Worm (Caenorhabditis elegans) whole organism, young adult: ENCODE results near the gene ZC395.11.

ENCODE experiments used
- B0035.1 ChIP-seq: sonication (generic microtip); optimal IDR thresholded peaks from 2 replicates; lab custom pipeline; 2016; ENCODE audit warnings: missing genetic modification characterization, mild to moderate bottlenecking, missing compliant biosample characterization, missing genotype, missing genetic modification reagents
- B0336.3 ChIP-seq: fragments of 200-800 bp; sonication (Bioruptor generic); IDR thresholded peaks from 2 replicates; pipeline ENCODE4 v1.3.6; 2022; ENCODE audit warnings: missing genetic modification characterization, missing compliant biosample characterization
- D2030.7 ChIP-seq: fragments of 200-800 bp; sonication (Bioruptor generic); IDR thresholded peaks from 2 replicates; pipeline ENCODE4 v1.3.6; 2022; ENCODE audit warnings: missing genetic modification reagents, missing genetic modification characterization, missing compliant biosample characterization
- F10E7.11 ChIP-seq: sonication (generic microtip); optimal IDR thresholded peaks from 2 replicates; lab custom pipeline; 2017; ENCODE audit warnings: mild to moderate bottlenecking, missing genetic modification characterization, moderate library complexity, missing compliant biosample characterization
- F49E8.2 ChIP-seq: sonication (generic microtip); optimal IDR thresholded peaks from 3 replicates; lab custom pipeline; 2017; ENCODE audit warnings: missing genetic modification characterization, mild to moderate bottlenecking, missing compliant biosample characterization, antibody characterized with exemption, moderate library complexity; ENCODE audit not compliant: insufficient read depth
- F52B5.7 ChIP-seq: sonication (generic microtip); optimal IDR thresholded peaks from 2 replicates; lab custom pipeline; 2016; ENCODE audit warnings: mild to moderate bottlenecking, missing genetic modification characterization, missing compliant biosample characterization
- Y53G8AR.9 ChIP-seq: fragments of 200-800 bp; sonication (Bioruptor generic); conservative IDR thresholded peaks from 2 replicates; pipeline ENCODE4 v1.3.6; 2022; ENCODE audit warnings: missing genetic modification reagents, missing genetic modification characterization, missing compliant biosample characterization
- ZK185.1 ChIP-seq: sonication (generic microtip); optimal IDR thresholded peaks from 2 replicates; lab custom pipeline; 2016; ENCODE audit warnings: mild to moderate bottlenecking, missing genetic modification characterization, missing compliant biosample characterization; ENCODE audit not compliant: poor library complexity, severe bottlenecking
- akir-1 ChIP-seq: fragments of 200-800 bp; sonication (Bioruptor generic); optimal IDR thresholded peaks from 2 replicates; lab custom pipeline; 2018; ENCODE audit warnings: mild to moderate bottlenecking, missing genetic modification characterization, moderate library complexity, missing compliant biosample characterization
- ama-1 ChIP-seq, 3 experiments: fragments of 150-350 bp in 1 of 3; sonication (generic microtip) in 2 of 3; optimal IDR thresholded peaks; 2 replicates each; lab custom pipeline; 2014 to 2018; ENCODE audit warnings: missing biosample characterization in 2 of 3, missing genetic modification characterization in 2 of 3, missing genetic modification reagents in 2 of 3
- aptf-2 ChIP-seq: fragments of 200-800 bp; sonication (Bioruptor generic); conservative IDR thresholded peaks from 2 replicates; pipeline ENCODE4 v1.3.6; 2022; ENCODE audit warnings: missing genetic modification reagents, missing genetic modification characterization, missing compliant biosample characterization
- aptf-3 ChIP-seq: fragments of 200-800 bp; sonication (Bioruptor generic); IDR thresholded peaks from 2 replicates; pipeline ENCODE4 v1.3.6; 2022; ENCODE audit warnings: missing genetic modification characterization, missing compliant biosample characterization
- attf-3 ChIP-seq: fragments of 200-800 bp; sonication (Bioruptor generic); conservative IDR thresholded peaks from 2 replicates; pipeline ENCODE4 v1.3.6; 2022; ENCODE audit warnings: missing genetic modification reagents, missing genetic modification characterization, missing compliant biosample characterization
- attf-6 ChIP-seq: fragments of 200-800 bp; sonication (Bioruptor generic); IDR thresholded peaks from 2 replicates; pipeline ENCODE4 v1.3.6; 2022; ENCODE audit warnings: missing genetic modification reagents, missing genetic modification characterization, missing compliant biosample characterization
- cebp-1 ChIP-seq, 2 experiments: fragments of 200-800 bp in 1 of 2; sonication (Bioruptor generic) in 1 of 2; sonication (generic microtip) in 1 of 2; IDR thresholded peaks in 1 of 2; optimal IDR thresholded peaks in 1 of 2; 2 replicates each; pipeline versions ENCODE4 v1.3.6 to Lab custom; 2017 to 2022; ENCODE audit warnings: missing compliant biosample characterization in 2 of 2, missing genetic modification characterization in 2 of 2, mild to moderate bottlenecking in 1 of 2, missing genetic modification reagents in 1 of 2, moderate library complexity in 1 of 2
- cebp-2 ChIP-seq: fragments of 200-800 bp; sonication (Bioruptor generic); IDR thresholded peaks from 2 replicates; pipeline ENCODE4 v1.3.6; 2022; ENCODE audit warnings: missing genetic modification characterization, missing compliant biosample characterization
- ceh-91 ChIP-seq: fragments of 200-800 bp; sonication (Bioruptor generic); IDR thresholded peaks from 2 replicates; pipeline ENCODE4 v1.3.6; 2022; ENCODE audit warnings: missing genetic modification reagents, missing genetic modification characterization, missing compliant biosample characterization
- die-1 ChIP-seq: sonication (generic microtip); optimal IDR thresholded peaks from 2 replicates; lab custom pipeline; 2016; ENCODE audit warnings: missing genotype, mild to moderate bottlenecking, missing genetic modification characterization, missing compliant biosample characterization
- dox-1 ChIP-seq: fragments of 200-800 bp; sonication (Bioruptor generic); IDR thresholded peaks from 2 replicates; pipeline ENCODE4 v1.3.6; 2022; ENCODE audit warnings: missing genetic modification reagents, missing genetic modification characterization, missing compliant biosample characterization
- dpff-1 ChIP-seq: sonication (generic microtip); optimal IDR thresholded peaks from 2 replicates; lab custom pipeline; 2017; ENCODE audit warnings: mild to moderate bottlenecking, missing genetic modification characterization, missing compliant biosample characterization
- ekl-4 ChIP-seq: fragments of 200-800 bp; sonication (Bioruptor generic); IDR thresholded peaks from 2 replicates; pipeline ENCODE4 v1.3.6; 2022; ENCODE audit warnings: missing genetic modification reagents, missing genetic modification characterization, missing compliant biosample characterization
- hsf-1 ChIP-seq: fragments of 200-800 bp; sonication (Bioruptor generic); IDR thresholded peaks from 2 replicates; pipeline ENCODE4 v1.3.6; 2022; ENCODE audit warnings: missing genetic modification reagents, missing genetic modification characterization, missing compliant biosample characterization
- lin-26 ChIP-seq: fragments of 200-800 bp; sonication (Bioruptor generic); IDR thresholded peaks from 2 replicates; pipeline ENCODE4 v1.3.6; 2022; ENCODE audit warnings: missing genetic modification reagents, missing genetic modification characterization, missing compliant biosample characterization
- lin-40 ChIP-seq: sonication (generic microtip); optimal IDR thresholded peaks from 2 replicates; lab custom pipeline; 2016; ENCODE audit warnings: missing genetic modification characterization, mild to moderate bottlenecking, missing compliant biosample characterization, missing genotype, missing genetic modification reagents
- lin-54 ChIP-seq: fragments of 200-800 bp; sonication (Bioruptor generic); optimal IDR thresholded peaks from 2 replicates; lab custom pipeline; 2018; ENCODE audit warnings: mild to moderate bottlenecking, missing genetic modification characterization, missing compliant biosample characterization
- madf-3 ChIP-seq: fragments of 200-800 bp; sonication (Bioruptor generic); IDR thresholded peaks from 2 replicates; pipeline ENCODE4 v1.3.6; 2022; ENCODE audit warnings: missing genetic modification reagents, missing genetic modification characterization, missing compliant biosample characterization
- madf-6 ChIP-seq: fragments of 200-800 bp; sonication (Bioruptor generic); IDR thresholded peaks from 2 replicates; pipeline ENCODE4 v1.3.6; 2022; ENCODE audit warnings: missing genetic modification reagents, missing genetic modification characterization, missing compliant biosample characterization
- madf-8 ChIP-seq: fragments of 200-800 bp; sonication (Bioruptor generic); conservative IDR thresholded peaks from 2 replicates; pipeline ENCODE4 v1.3.6; 2022; ENCODE audit warnings: missing genetic modification reagents, missing genetic modification characterization, missing compliant biosample characterization
- mcd-1 ChIP-seq: fragments of 200-800 bp; sonication (Bioruptor generic); IDR thresholded peaks from 2 replicates; pipeline ENCODE4 v1.3.6; 2022; ENCODE audit warnings: missing genetic modification reagents, missing genetic modification characterization, missing compliant biosample characterization
- mxl-1 ChIP-seq: sonication (generic microtip); optimal IDR thresholded peaks from 2 replicates; lab custom pipeline; 2016; ENCODE audit warnings: missing genetic modification characterization, missing compliant biosample characterization
- nfya-2 ChIP-seq: fragments of 200-800 bp; sonication (Bioruptor generic); IDR thresholded peaks from 2 replicates; pipeline ENCODE4 v1.3.6; 2022; ENCODE audit warnings: missing genetic modification reagents, missing genetic modification characterization, missing compliant biosample characterization
- nfyb-1 ChIP-seq: fragments of 200-800 bp; sonication (Bioruptor generic); IDR thresholded peaks from 2 replicates; pipeline ENCODE4 v1.3.6; 2022; ENCODE audit warnings: missing genetic modification reagents, missing genetic modification characterization, missing compliant biosample characterization
- nhr-90 ChIP-seq: sonication (generic microtip); optimal IDR thresholded peaks from 2 replicates; lab custom pipeline; 2016; ENCODE audit warnings: missing genotype, mild to moderate bottlenecking, missing genetic modification characterization, missing compliant biosample characterization
- sea-2 ChIP-seq: fragments of 200-800 bp; sonication (Bioruptor generic); IDR thresholded peaks from 2 replicates; pipeline ENCODE4 v1.3.6; 2022; ENCODE audit warnings: missing genetic modification characterization, missing compliant biosample characterization
- snpc-1.1 ChIP-seq: sonication (generic microtip); optimal IDR thresholded peaks from 2 replicates; lab custom pipeline; 2017; ENCODE audit warnings: missing genetic modification characterization, mild to moderate bottlenecking, missing compliant biosample characterization, antibody characterized with exemption, moderate library complexity, missing genotype, missing genetic modification reagents; ENCODE audit not compliant: insufficient read depth
- snpc-1.3 ChIP-seq: sonication (generic microtip); optimal IDR thresholded peaks from 2 replicates; lab custom pipeline; 2017; ENCODE audit warnings: missing genetic modification characterization, mild to moderate bottlenecking, missing compliant biosample characterization, antibody characterized with exemption, moderate library complexity, missing genotype, missing genetic modification reagents; ENCODE audit not compliant: insufficient read depth
- tbp1 ChIP-seq: fragments of 200-800 bp; sonication (Bioruptor generic); optimal IDR thresholded peaks from 2 replicates; lab custom pipeline; 2018; ENCODE audit warnings: mild to moderate bottlenecking, missing genetic modification characterization, missing compliant biosample characterization
- tlf-1 ChIP-seq: fragments of 200-800 bp; sonication (Bioruptor generic); optimal IDR thresholded peaks from 2 replicates; lab custom pipeline; 2018; ENCODE audit warnings: mild to moderate bottlenecking, missing genetic modification characterization, missing compliant biosample characterization
- unc-130 ChIP-seq: sonication (generic microtip); optimal IDR thresholded peaks from 2 replicates; lab custom pipeline; 2016; ENCODE audit warnings: missing genetic modification reagents, missing genetic modification characterization, missing compliant biosample characterization
- ztf-3 ChIP-seq: fragments of 200-800 bp; sonication (Bioruptor generic); optimal IDR thresholded peaks from 2 replicates; lab custom pipeline; 2018; ENCODE audit warnings: mild to moderate bottlenecking, missing genetic modification characterization, missing compliant biosample characterization
- ztf-6 ChIP-seq: fragments of 200-800 bp; sonication (Bioruptor generic); IDR thresholded peaks from 2 replicates; pipeline ENCODE4 v1.3.6; 2022; ENCODE audit warnings: missing genetic modification reagents, missing genetic modification characterization, missing compliant biosample characterization

The ZC395.11 gene

ce11 chrIII:5274715-5275355, 11.3 kb downstream of the ZC395.11 start, which contains the start of the genes daf-41 and toc-1 (continued):
- TF ChIP-seq F52B5.7 (tag; lab: Kevin White, UChicago): no peak
- no peak for TF ChIP-seq lin-40 (tag; lab: Kevin White, UChicago)

ce11 chrIII:5274250-5274649, 11.9 kb downstream of the ZC395.11 start:
- TF ChIP-seq sea-2 (GFP tag; lab: Robert Waterston, UW) (no peak), nfya-2 (GFP tag; lab: Robert Waterston, UW) (no peak), ZK185.1 (tag; lab: Kevin White, UChicago) (no peak), tlf-1 (GFP tag; lab: Kevin White, UChicago) (no peak), nfyb-1 (GFP tag; lab: Robert Waterston, UW) (no peak), tbp1 (GFP tag; lab: Kevin White, UChicago) (no peak), lin-54 (GFP tag; lab: Kevin White, UChicago) (no peak), mcd-1 (GFP tag; lab: Robert Waterston, UW) (peak; percentile 17; the same call in 1 of the 2 replicates), F49E8.2 (no peak), ztf-6 (GFP tag; lab: Robert Waterston, UW) (no peak), D2030.7 (no peak), ztf-3 (GFP tag; lab: Kevin White, UChicago) (no peak), madf-8 (GFP tag; lab: Robert Waterston, UW) (no peak), attf-6 (GFP tag; lab: Robert Waterston, UW) (no peak), nhr-90 (no peak), ekl-4 (no peak), snpc-1.3 (no peak), dox-1 (no peak), mxl-1 (tag; lab: Kevin White, UChicago) (no peak), aptf-3 (GFP tag; lab: Robert Waterston, UW) (no peak), cebp-2 (GFP tag; lab: Robert Waterston, UW) (0 out of 2 replicates have a peak, but pooled peaks have one; percentile 50), lin-26 (GFP tag; lab: Robert Waterston, UW) (peak; percentile 37), hsf-1 (GFP tag; lab: Robert Waterston, UW) (peak; percentile 27; the same call in 1 of the 2 replicates), cebp-1 (GFP tag; IDR thresholded peaks at IDR 0.05; lab: Robert Waterston, UW) (no peak), cebp-1 (tag; optimal IDR thresholded peaks at IDR 0.05; lab: Kevin White, UChicago) (no peak), attf-3 (no peak), ama-1 (optimal IDR thresholded peaks at IDR 0.05; lab: Kevin White, UChicago) (no peak), ama-1 (GFP tag; optimal IDR thresholded peaks at IDR 0.05; lab: Kevin White, UChicago) (no peak), B0336.3 (GFP tag; lab: Robert Waterston, UW) (peak; percentile 25; the same call in 1 of the 2 replicates), madf-3 (GFP tag; lab: Robert Waterston, UW) (0 out of 2 replicates have a peak, but pooled peaks have one; percentile 58), F10E7.11 (tag; lab: Kevin White, UChicago) (no peak), lin-40 (tag; lab: Kevin White, UChicago) (no peak), B0035.1 (no peak)

ce11 chrIII:5273396-5273857, 12.7 kb downstream of the ZC395.11 start, which contains the start of gene ztf-8:
Gene ztf-8 (minus strand): TSS chrIII:5273471.
- TF ChIP-seq madf-6 (GFP tag; lab: Robert Waterston, UW) (peak; percentile 65), snpc-1.1 (peak; percentile 54), F49E8.2 (peak; percentile 75), madf-3 (GFP tag; lab: Robert Waterston, UW) (0 out of 2 replicates have a peak, but pooled peaks have one; percentile 51), Y53G8AR.9 (GFP tag; lab: Robert Waterston, UW) (peak; percentile 66; the same call in 1 of the 2 replicates), unc-130 (GFP tag; lab: Kevin White, UChicago) (peak; percentile 10), ceh-91 (no peak), B0336.3 (GFP tag; lab: Robert Waterston, UW) (peak; percentile 72), sea-2 (GFP tag; lab: Robert Waterston, UW) (no peak), dpff-1 (peak; percentile 41), aptf-2 (GFP tag; lab: Robert Waterston, UW) (no peak), D2030.7 (no peak), dox-1 (peak; percentile 19; the same call in 1 of the 2 replicates), die-1 (tag; lab: Kevin White, UChicago) (peak; percentile 32), akir-1 (GFP tag; lab: Kevin White, UChicago) (no peak), nfyb-1 (GFP tag; lab: Robert Waterston, UW) (0 out of 2 replicates have a peak, but pooled peaks have one; percentile 27), ama-1 (optimal IDR thresholded peaks at IDR 0.05; lab: Kevin White, UChicago) (peak; percentile 37), ama-1 (GFP tag; optimal IDR thresholded peaks at IDR 0.05; lab: Kevin White, UChicago) (peak in 1 of 2 experiments; percentile 5), tlf-1 (GFP tag; lab: Kevin White, UChicago) (peak; percentile 29), attf-6 (GFP tag; lab: Robert Waterston, UW) (0 out of 2 replicates have a peak, but pooled peaks have one; percentile 47), hsf-1 (GFP tag; lab: Robert Waterston, UW) (peak; percentile 52; the same call in 1 of the 2 replicates)
